Fruit fly (Drosophila melanogaster) ovary, adult (tissue): Measurements from ENCODE around the gene Veneno.
A peak's percentile ranks its signal among the peaks of the same experiment; 100 is the strongest.

Experiments used
- CG17801 ChIP-seq: fragments of 200-800 bp; optimal IDR thresholded peaks from 2 replicates; lab custom pipeline; 2019; ENCODE audit warnings: missing biosample characterization, mild to moderate bottlenecking, missing genetic modification characterization, moderate library complexity; ENCODE audit not compliant: partially characterized antibody

Gene Veneno

dm6 chr3R:8317215-8317614 is 45.1 kb downstream of the Veneno start, which contains the start of gene Ctr1B:
TSS of gene Ctr1B (plus strand) at chr3R:8317612.
- no peak for TF ChIP-seq CG17801

dm6 chr3R:8316344-8317105 is 45.8 kb downstream of the Veneno start, which contains the start of gene Coq2:
TSS of gene Coq2 (minus strand) at chr3R:8316543.
- TF ChIP-seq CG17801, result no peak

dm6 chr3R:8313038-8313437 is 49.3 kb downstream of the Veneno start, which contains the start of gene CG7483:
TSS of gene CG7483 (plus strand) at chr3R:8313208.
- peak; percentile 58 for TF ChIP-seq CG17801

- TF ChIP-seq CG17801, result no peak
Measured at dm6 chr3R:8312037-8312436, 50.3 kb downstream of the Veneno start, which contains the start of the genes CG11694 and CG11698. TSS of gene CG11694 (minus strand) at chr3R:8312137. TSS of gene CG11698 (plus strand) at chr3R:8312188.

dm6 chr3R:8310678-8311077 is 51.7 kb downstream of the Veneno start, which contains the start of gene CG11693:
TSS of gene CG11693 (minus strand) at chr3R:8310778.
- TF ChIP-seq CG17801, result no peak
